Worm (Caenorhabditis elegans) whole organism, young adult: Measurements from ENCODE around the gene Y77E11A.8.

Experiments used
- F37B4.10 ChIP-seq: fragments of 200-800 bp; sonication (Bioruptor generic); IDR thresholded peaks from 2 replicates; pipeline ENCODE4 v1.3.6; 2022; ENCODE audit warnings: missing genetic modification characterization, missing compliant biosample characterization
- Y95B8A.8 ChIP-seq: fragments of 200-800 bp; sonication (Bioruptor generic); IDR thresholded peaks from 2 replicates; pipeline ENCODE4 v1.3.6; 2022; ENCODE audit warnings: missing genetic modification reagents, missing genetic modification characterization, missing compliant biosample characterization
- aptf-2 ChIP-seq: fragments of 200-800 bp; sonication (Bioruptor generic); conservative IDR thresholded peaks from 2 replicates; pipeline ENCODE4 v1.3.6; 2022; ENCODE audit warnings: missing genetic modification reagents, missing genetic modification characterization, missing compliant biosample characterization
- aptf-3 ChIP-seq: fragments of 200-800 bp; sonication (Bioruptor generic); IDR thresholded peaks from 2 replicates; pipeline ENCODE4 v1.3.6; 2022; ENCODE audit warnings: missing genetic modification characterization, missing compliant biosample characterization
- ccch-3 ChIP-seq: fragments of 200-800 bp; sonication (Bioruptor generic); optimal IDR thresholded peaks from 2 replicates; lab custom pipeline; 2018; ENCODE audit warnings: mild to moderate bottlenecking, missing genetic modification characterization, missing compliant biosample characterization
- let-607 ChIP-seq, 2 experiments: fragments of 200-800 bp in 1 of 2; sonication (Bioruptor generic) in 1 of 2; sonication (generic microtip) in 1 of 2; optimal IDR thresholded peaks; 2 replicates each; lab custom pipeline; 2016 to 2018; ENCODE audit warnings: mild to moderate bottlenecking in 2 of 2, missing compliant biosample characterization in 2 of 2, missing genetic modification characterization in 2 of 2, moderate library complexity in 2 of 2, missing genotype in 1 of 2
- lin-40 ChIP-seq: sonication (generic microtip); optimal IDR thresholded peaks from 2 replicates; lab custom pipeline; 2016; ENCODE audit warnings: missing genetic modification characterization, mild to moderate bottlenecking, missing compliant biosample characterization, missing genotype, missing genetic modification reagents
- nfya-2 ChIP-seq: fragments of 200-800 bp; sonication (Bioruptor generic); IDR thresholded peaks from 2 replicates; pipeline ENCODE4 v1.3.6; 2022; ENCODE audit warnings: missing genetic modification reagents, missing genetic modification characterization, missing compliant biosample characterization
- nhr-27 ChIP-seq: fragments of 200-800 bp; sonication (Bioruptor generic); optimal IDR thresholded peaks from 2 replicates; lab custom pipeline; 2018; ENCODE audit warnings: mild to moderate bottlenecking, missing genetic modification characterization, moderate library complexity, missing compliant biosample characterization
- sea-2 ChIP-seq: fragments of 200-800 bp; sonication (Bioruptor generic); IDR thresholded peaks from 2 replicates; pipeline ENCODE4 v1.3.6; 2022; ENCODE audit warnings: missing genetic modification characterization, missing compliant biosample characterization
- unc-62 ChIP-seq: fragments of 150-350 bp; optimal IDR thresholded peaks from 2 replicates; lab custom pipeline; 2014; ENCODE audit warnings: missing biosample characterization, missing genetic modification reagents, missing genetic modification characterization
- zfh-2 ChIP-seq: fragments of 200-800 bp; sonication (Bioruptor generic); conservative IDR thresholded peaks from 2 replicates; pipeline ENCODE4 v1.3.6; 2022; ENCODE audit warnings: missing genetic modification reagents, missing genetic modification characterization, missing compliant biosample characterization

ce11 chrIV:1378954-1379353 is 45.9 kb downstream of the Y77E11A.8 start:
- TF ChIP-seq lin-40 (tag; lab: Kevin White, UChicago) (no peak), let-607 (tag; optimal IDR thresholded peaks at IDR 0.05; lab: Kevin White, UChicago) (no peak), ccch-3 (GFP tag; lab: Kevin White, UChicago) (no peak), sea-2 (GFP tag; lab: Robert Waterston, UW) (no peak), unc-62 (no peak), F37B4.10 (GFP tag; lab: Robert Waterston, UW) (no peak), nfya-2 (GFP tag; lab: Robert Waterston, UW) (no peak), Y95B8A.8 (GFP tag; lab: Robert Waterston, UW) (no peak), aptf-3 (GFP tag; lab: Robert Waterston, UW) (no peak), aptf-2 (no peak), zfh-2 (GFP tag; lab: Robert Waterston, UW) (no peak), nhr-27 (tag; lab: Kevin White, UChicago) (no peak)
